Fruit fly (Drosophila melanogaster) whole organism, embryonic: Measurements from ENCODE around the gene gish.

ENCODE experiments used
- Antp ChIP-seq: fragments of 200-800 bp; sonication (Bioruptor generic); optimal IDR thresholded peaks from 3 replicates; lab custom pipeline; 2016; ENCODE audit warnings: missing biosample characterization, missing genetic modification characterization
- Atf-2 ChIP-seq: fragments of 200-800 bp; sonication (Bioruptor generic); optimal IDR thresholded peaks from 2 replicates; lab custom pipeline; 2016; ENCODE audit warnings: missing biosample characterization, missing genetic modification characterization
- BEAF-32 ChIP-seq: fragments of 200-800 bp; sonication (Bioruptor generic); optimal IDR thresholded peaks from 3 replicates; lab custom pipeline; 2017; ENCODE audit warnings: missing biosample characterization, missing genetic modification characterization, mild to moderate bottlenecking, moderate library complexity, missing genetic modification reagents
- CG10267 ChIP-seq: fragments of 200-800 bp; sonication (Bioruptor generic); optimal IDR thresholded peaks from 2 replicates; lab custom pipeline; 2018; ENCODE audit warnings: missing biosample characterization, mild to moderate bottlenecking, missing genetic modification characterization, moderate library complexity
- CG10543 ChIP-seq: fragments of 200-800 bp; sonication (Bioruptor generic); optimal IDR thresholded peaks from 3 replicates; lab custom pipeline; 2017; ENCODE audit warnings: missing biosample characterization, mild to moderate bottlenecking, missing genetic modification characterization, moderate library complexity
- CG11093 ChIP-seq: fragments of 200-800 bp; sonication (Bioruptor generic); IDR thresholded peaks from 3 replicates; pipeline ENCODE4 v1.3.6; 2022; ENCODE audit warnings: missing biosample characterization, missing genetic modification characterization
- CG11504 ChIP-seq: fragments of 200-800 bp; sonication (Bioruptor generic); optimal IDR thresholded peaks from 3 replicates; lab custom pipeline; 2019; ENCODE audit warnings: missing biosample characterization, mild to moderate bottlenecking, missing genetic modification characterization, moderate library complexity
- CG12391 ChIP-seq: fragments of 200-800 bp; sonication (Bioruptor generic); optimal IDR thresholded peaks from 3 replicates; lab custom pipeline; 2018; ENCODE audit warnings: missing biosample characterization, mild to moderate bottlenecking, missing genetic modification characterization, moderate library complexity
- CG12769 ChIP-seq: fragments of 200-800 bp; sonication (Bioruptor generic); optimal IDR thresholded peaks from 2 replicates; lab custom pipeline; 2019; ENCODE audit warnings: missing biosample characterization, mild to moderate bottlenecking, missing genetic modification characterization, moderate library complexity
- CG13287 ChIP-seq: fragments of 200-800 bp; sonication (Bioruptor generic); IDR thresholded peaks from 2 replicates; pipeline ENCODE4 v1.3.6; 2022; ENCODE audit warnings: missing biosample characterization, missing genetic modification characterization; ENCODE audit not compliant: partially characterized antibody
- CG13775 ChIP-seq: fragments of 200-800 bp; sonication (Bioruptor generic); optimal IDR thresholded peaks from 3 replicates; lab custom pipeline; 2017; ENCODE audit warnings: missing biosample characterization, mild to moderate bottlenecking, missing genetic modification characterization
- CG13894 ChIP-seq: fragments of 200-800 bp; sonication (Bioruptor generic); optimal IDR thresholded peaks from 3 replicates; lab custom pipeline; 2018; ENCODE audit warnings: missing biosample characterization, mild to moderate bottlenecking, missing genetic modification characterization, moderate library complexity
- CG16863 ChIP-seq: fragments of 200-800 bp; sonication (Bioruptor generic); optimal IDR thresholded peaks from 3 replicates; lab custom pipeline; 2016; ENCODE audit warnings: missing biosample characterization, missing genetic modification characterization
- CG17186 ChIP-seq: fragments of 200-800 bp; sonication (Bioruptor generic); optimal IDR thresholded peaks from 3 replicates; lab custom pipeline; 2017; ENCODE audit warnings: missing biosample characterization, missing genetic modification reagents, missing genetic modification characterization
- CG17361 ChIP-seq: fragments of 200-800 bp; sonication (Bioruptor generic); IDR thresholded peaks from 3 replicates; pipeline ENCODE4 v1.3.6; 2022; ENCODE audit warnings: missing biosample characterization, missing genetic modification characterization
- CG4282 ChIP-seq: fragments of 200-800 bp; sonication (Bioruptor generic); optimal IDR thresholded peaks from 2 replicates; lab custom pipeline; 2016; ENCODE audit warnings: missing biosample characterization, missing genetic modification characterization
- CG4617 ChIP-seq: fragments of 200-800 bp; sonication (Bioruptor generic); optimal IDR thresholded peaks from 3 replicates; lab custom pipeline; 2016; ENCODE audit warnings: missing biosample characterization, missing genetic modification characterization, borderline replicate concordance
- CG5180 ChIP-seq: fragments of 200-800 bp; sonication (Bioruptor generic); optimal IDR thresholded peaks from 3 replicates; lab custom pipeline; 2017; ENCODE audit warnings: missing biosample characterization, missing genetic modification characterization, mild to moderate bottlenecking, moderate library complexity, missing genetic modification reagents
- CG7963 ChIP-seq: fragments of 200-800 bp; sonication (Bioruptor generic); IDR thresholded peaks from 3 replicates; pipeline ENCODE4 v1.3.6; 2022; ENCODE audit warnings: missing biosample characterization, missing genetic modification characterization; ENCODE audit not compliant: partially characterized antibody
- CG8281 ChIP-seq: fragments of 200-800 bp; sonication (Bioruptor generic); optimal IDR thresholded peaks from 2 replicates; lab custom pipeline; 2018; ENCODE audit warnings: missing biosample characterization, mild to moderate bottlenecking, missing genetic modification characterization, moderate library complexity
- CG8290 ChIP-seq, 3 experiments: fragments of 200-800 bp; sonication (Bioruptor generic); optimal IDR thresholded peaks; 2 replicates each; lab custom pipeline; 2016 to 2019; ENCODE audit warnings: missing biosample characterization in 3 of 3, missing genetic modification characterization in 3 of 3, mild to moderate bottlenecking in 2 of 3, moderate library complexity in 1 of 3
- D ChIP-seq, 2 experiments: fragments of 200-800 bp in 1 of 2; fragments of >200 bp in 1 of 2; sonication (Bioruptor generic) in 1 of 2; optimal IDR thresholded peaks; 2 replicates in 1 of 2; 3 replicates in 1 of 2; lab custom pipeline; 2017; ENCODE audit warnings: mild to moderate bottlenecking in 1 of 2, missing biosample characterization in 1 of 2, missing genetic modification characterization in 1 of 2, missing genetic modification reagents in 1 of 2
- D19B ChIP-seq: fragments of 200-800 bp; sonication (Bioruptor generic); optimal IDR thresholded peaks from 2 replicates; lab custom pipeline; 2017; ENCODE audit warnings: missing biosample characterization, mild to moderate bottlenecking, missing genetic modification characterization
- Dad ChIP-seq: fragments of 200-800 bp; sonication (Bioruptor generic); optimal IDR thresholded peaks from 3 replicates; lab custom pipeline; 2016; ENCODE audit warnings: missing biosample characterization, missing genetic modification characterization
- Deaf1 ChIP-seq: fragments of 200-800 bp; optimal IDR thresholded peaks from 3 replicates; lab custom pipeline; 2019; ENCODE audit warnings: missing biosample characterization, mild to moderate bottlenecking, missing genetic modification characterization, moderate library complexity
- Dp ChIP-seq: fragments of 200-800 bp; sonication (Bioruptor generic); optimal IDR thresholded peaks from 2 replicates; lab custom pipeline; 2018; ENCODE audit warnings: missing biosample characterization, mild to moderate bottlenecking, missing genetic modification characterization, moderate library complexity
- Eip74EF ChIP-seq, 2 experiments: fragments of 200-800 bp in 1 of 2; fragments of >200 bp in 1 of 2; sonication (Bioruptor generic) in 1 of 2; optimal IDR thresholded peaks; 2 replicates each; lab custom pipeline; 2017 to 2019; ENCODE audit warnings: missing biosample characterization in 2 of 2, missing genetic modification characterization in 2 of 2, mild to moderate bottlenecking in 1 of 2, moderate library complexity in 1 of 2
- H15 ChIP-seq: fragments of 200-800 bp; sonication (Bioruptor generic); IDR thresholded peaks from 3 replicates; pipeline ENCODE4 v1.3.6; 2022; ENCODE audit warnings: missing biosample characterization, missing genetic modification characterization
- MTF-1 ChIP-seq: fragments of 200-800 bp; sonication (Bioruptor generic); optimal IDR thresholded peaks from 2 replicates; lab custom pipeline; 2018; ENCODE audit warnings: missing biosample characterization, mild to moderate bottlenecking, missing genetic modification characterization, borderline replicate concordance
- Nf-YB ChIP-seq: fragments of 200-800 bp; sonication (Bioruptor generic); optimal IDR thresholded peaks from 3 replicates; lab custom pipeline; 2019; ENCODE audit warnings: missing biosample characterization, mild to moderate bottlenecking, missing genetic modification characterization, moderate library complexity
- PHDP ChIP-seq: fragments of 200-800 bp; sonication (Bioruptor generic); optimal IDR thresholded peaks from 3 replicates; lab custom pipeline; 2018; ENCODE audit warnings: missing biosample characterization, mild to moderate bottlenecking, missing genetic modification characterization, moderate library complexity
- Ravus ChIP-seq: fragments of 200-800 bp; sonication (Bioruptor generic); IDR thresholded peaks from 2 replicates; pipeline ENCODE4 v1.3.6; 2022; ENCODE audit warnings: missing biosample characterization, missing genetic modification characterization
- Trl ChIP-seq, 3 experiments: fragments of >200 bp in 2 of 3; fragments of 200-800 bp in 1 of 3; sonication (Bioruptor generic) in 1 of 3; optimal IDR thresholded peaks; 2 replicates in 1 of 3; 3 replicates in 2 of 3; lab custom pipeline; 2016 to 2017; ENCODE audit warnings: missing biosample characterization in 1 of 3, missing genetic modification characterization in 1 of 3
- abd-A ChIP-seq: fragments of 200-800 bp; sonication (Bioruptor generic); optimal IDR thresholded peaks from 3 replicates; lab custom pipeline; 2019; ENCODE audit warnings: missing biosample characterization, mild to moderate bottlenecking, missing genetic modification characterization, moderate library complexity
- ash1 ChIP-seq: fragments of 200-800 bp; sonication (Bioruptor generic); optimal IDR thresholded peaks from 2 replicates; lab custom pipeline; 2018; ENCODE audit warnings: missing biosample characterization, mild to moderate bottlenecking, missing genetic modification characterization
- bigmax ChIP-seq: fragments of 200-800 bp; sonication (Bioruptor generic); optimal IDR thresholded peaks from 2 replicates; lab custom pipeline; 2018; ENCODE audit warnings: missing biosample characterization, mild to moderate bottlenecking, missing genetic modification characterization
- cg ChIP-seq: fragments of 200-800 bp; sonication (Bioruptor generic); optimal IDR thresholded peaks from 3 replicates; lab custom pipeline; 2019; ENCODE audit warnings: missing biosample characterization, mild to moderate bottlenecking, missing genetic modification characterization, moderate library complexity
- da ChIP-seq: fragments of 200-800 bp; sonication (Bioruptor generic); optimal IDR thresholded peaks from 2 replicates; lab custom pipeline; 2016; ENCODE audit warnings: missing biosample characterization, missing genetic modification characterization
- danr ChIP-seq: fragments of 200-800 bp; sonication (Bioruptor generic); IDR thresholded peaks from 2 replicates; pipeline ENCODE4 v1.3.6; 2022; ENCODE audit warnings: missing biosample characterization, missing genetic modification characterization
- emc ChIP-seq: fragments of 200-800 bp; sonication (Bioruptor generic); optimal IDR thresholded peaks from 2 replicates; lab custom pipeline; 2016; ENCODE audit warnings: missing biosample characterization, missing genetic modification characterization
- ems ChIP-seq: fragments of 200-800 bp; sonication (Bioruptor generic); optimal IDR thresholded peaks from 3 replicates; lab custom pipeline; 2016; ENCODE audit warnings: missing biosample characterization, missing genetic modification characterization
- fd3F ChIP-seq: fragments of 200-800 bp; sonication (Bioruptor generic); optimal IDR thresholded peaks from 2 replicates; lab custom pipeline; 2018; ENCODE audit warnings: missing biosample characterization, mild to moderate bottlenecking, missing genetic modification characterization, moderate library complexity
- gcm2 ChIP-seq: fragments of 200-800 bp; sonication (Bioruptor generic); optimal IDR thresholded peaks from 2 replicates; lab custom pipeline; 2016; ENCODE audit warnings: missing biosample characterization, missing genetic modification characterization
- jigr1 ChIP-seq: fragments of 200-800 bp; sonication (Bioruptor generic); IDR thresholded peaks from 3 replicates; pipeline ENCODE4 v1.3.6; 2022; ENCODE audit warnings: missing biosample characterization, missing genetic modification characterization
- sd ChIP-seq: fragments of 200-800 bp; sonication (Bioruptor generic); optimal IDR thresholded peaks from 3 replicates; lab custom pipeline; 2018; ENCODE audit warnings: missing biosample characterization, mild to moderate bottlenecking, missing genetic modification characterization, moderate library complexity
- sens ChIP-seq: fragments of 200-800 bp; sonication (Bioruptor generic); peaks from one replicate; lab custom pipeline; 2016; ENCODE audit warnings: missing biosample characterization, missing genetic modification characterization
- sens-2 ChIP-seq: fragments of 200-800 bp; sonication (Bioruptor generic); IDR thresholded peaks from 2 replicates; pipeline ENCODE4 v1.3.6; 2022; ENCODE audit warnings: missing biosample characterization, missing genetic modification characterization
- stc ChIP-seq: fragments of 200-800 bp; sonication (Bioruptor generic); IDR thresholded peaks from 2 replicates; pipeline ENCODE4 v1.3.6; 2022; ENCODE audit warnings: missing biosample characterization, missing genetic modification characterization
- tap ChIP-seq: fragments of 200-800 bp; optimal IDR thresholded peaks from 3 replicates; lab custom pipeline; 2019; ENCODE audit warnings: missing biosample characterization, mild to moderate bottlenecking, missing genetic modification characterization, moderate library complexity
- yki ChIP-seq: fragments of >200 bp; optimal IDR thresholded peaks from 3 replicates; lab custom pipeline; 2018

The gish gene

DNA sequence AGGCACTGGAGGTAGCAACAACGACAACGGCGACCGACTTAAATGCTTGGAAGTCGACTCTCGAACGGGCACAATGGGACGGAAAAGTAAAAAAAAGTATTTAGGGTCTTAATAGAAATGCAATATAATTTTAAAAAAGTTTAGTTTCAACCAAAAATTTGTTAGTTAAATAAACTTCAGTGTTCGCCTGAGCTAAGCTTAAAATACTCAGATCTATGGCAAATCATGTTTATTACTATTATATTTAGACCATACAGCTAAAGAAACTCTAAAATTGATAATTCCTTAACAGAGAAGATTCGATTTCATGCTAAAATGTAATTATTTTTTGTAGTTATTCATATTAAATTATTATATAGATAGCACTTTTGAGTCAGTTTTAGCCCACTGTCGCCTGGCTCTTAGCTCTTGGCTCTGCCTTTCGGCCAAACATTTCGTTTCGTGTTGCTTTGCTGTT lies 18.8 kb upstream of the gish start (continued):
- TF ChIP-seq BEAF-32 (GFP tag; lab: Kevin White, UChicago) (no peak), CG11093 (GFP tag; lab: Robert Waterston, UW) (peak; percentile 58; the same call in 1 of the 3 replicates), Nf-YB (GFP tag; lab: Kevin White, UChicago) (peak; percentile 69), MTF-1 (GFP tag; lab: Kevin White, UChicago) (no peak), CG13287 (GFP tag; lab: Robert Waterston, UW) (no peak), tap (tag; lab: Kevin White, UChicago) (peak; percentile 65), ash1 (GFP tag; lab: Kevin White, UChicago) (no peak), CG10267 (tag; lab: Kevin White, UChicago) (peak; percentile 78), cg (no peak), emc (GFP tag; lab: Kevin White, UChicago) (no peak), yki (lab: Kevin White, UChicago) (no peak), H15 (GFP tag; lab: Robert Waterston, UW) (no peak), Trl (optimal IDR thresholded peaks at IDR 0.05; lab: Kevin White, UChicago) (no peak), Trl (GFP tag; optimal IDR thresholded peaks at IDR 0.05; lab: Kevin White, UChicago) (no peak), CG12391 (tag; lab: Kevin White, UChicago) (peak; percentile 84), Eip74EF (GFP tag; optimal IDR thresholded peaks at IDR 0.05; lab: Kevin White, UChicago) (peak in 1 of 2 experiments; percentile 74), Dad (GFP tag; lab: Kevin White, UChicago) (no peak), CG16863 (GFP tag; lab: Kevin White, UChicago) (no peak), fd3F (peak; percentile 57), stc (GFP tag; lab: Robert Waterston, UW) (no peak), CG7963 (GFP tag; lab: Robert Waterston, UW) (no peak), danr (no peak), CG4282 (no peak), CG8281 (tag; lab: Kevin White, UChicago) (peak; percentile 53), Dp (no peak), CG8290 (GFP tag; optimal IDR thresholded peaks at IDR 0.05; lab: Kevin White, UChicago) (peak; percentile 25), CG8290 (tag; optimal IDR thresholded peaks at IDR 0.05; lab: Kevin White, UChicago) (no peak), Ravus (GFP tag; lab: Robert Waterston, UW) (no peak), CG13775 (GFP tag; lab: Kevin White, UChicago) (peak; percentile 86), CG13894 (tag; lab: Kevin White, UChicago) (no peak), jigr1 (GFP tag; lab: Robert Waterston, UW) (no peak), PHDP (peak; percentile 75), Atf-2 (GFP tag; lab: Kevin White, UChicago) (no peak), D19B (GFP tag; lab: Kevin White, UChicago) (peak; percentile 66), ems (no peak), gcm2 (GFP tag; lab: Kevin White, UChicago) (no peak), Antp (GFP tag; lab: Kevin White, UChicago) (no peak), da (GFP tag; lab: Kevin White, UChicago) (no peak), CG17361 (GFP tag; lab: Robert Waterston, UW) (no peak), sens-2 (no peak)

- peak; percentile 71 for TF ChIP-seq CG12769 (tag; lab: Kevin White, UChicago)
- peak; percentile 39 for TF ChIP-seq CG13894 (tag; lab: Kevin White, UChicago)
- TF ChIP-seq Deaf1 (tag; lab: Kevin White, UChicago) = peak; percentile 57
- TF ChIP-seq sd = peak; percentile 92
- TF ChIP-seq bigmax (GFP tag; lab: Kevin White, UChicago) = peak; percentile 47
- TF ChIP-seq CG17186 (GFP tag; lab: Kevin White, UChicago) = no peak
- TF ChIP-seq CG11504 (tag; lab: Kevin White, UChicago) = peak; percentile 99
- TF ChIP-seq D (optimal IDR thresholded peaks at IDR 0.05; lab: Kevin White, UChicago) = peak; percentile 3
- TF ChIP-seq D (GFP tag; optimal IDR thresholded peaks at IDR 0.05; lab: Kevin White, UChicago) = no peak
- peak; percentile 5 for TF ChIP-seq sens
- TF ChIP-seq CG5180 (GFP tag; lab: Kevin White, UChicago) = peak; percentile 90
- peak; percentile 56 for TF ChIP-seq abd-A (tag; lab: Kevin White, UChicago)
- no peak for TF ChIP-seq CG4617 (GFP tag; lab: Kevin White, UChicago)
- peak; percentile 97 for TF ChIP-seq CG10543 (GFP tag; lab: Kevin White, UChicago)
Observed at dm6 chr3R:16253974-16254408, 18.3 kb upstream of the gish start.
